Worm (Caenorhabditis elegans) whole organism, L1 larva: Measurements from ENCODE around the gene F44B9.9.

Source experiments
- blmp-1 ChIP-seq: fragments of 150-350 bp; optimal IDR thresholded peaks from 2 replicates; lab custom pipeline; 2014; ENCODE audit warnings: missing biosample characterization, missing genetic modification characterization
- ztf-11 ChIP-seq, 2 experiments: sonication (generic microtip); optimal IDR thresholded peaks; 2 replicates each; lab custom pipeline; 2016 to 2017; ENCODE audit warnings: missing genetic modification characterization in 2 of 2, missing biosample characterization in 1 of 2, missing compliant biosample characterization in 1 of 2

- TF ChIP-seq blmp-1 (tag; lab: Kevin White, UChicago) = no peak
- TF ChIP-seq ztf-11 (tag; optimal IDR thresholded peaks at IDR 0.05; lab: Kevin White, UChicago) = no peak
Measured at ce11 chrIII:8022077-8022476, 8.8 kb downstream of the F44B9.9 start, which contains the start of gene F44B9.2.
